Fruit fly (Drosophila melanogaster) S2 (cell line): ENCODE results near the gene CG12590.

Experiments used
- CG8478 ChIP-seq: fragments of >200 bp; optimal IDR thresholded peaks from 2 replicates; lab custom pipeline; 2018
- CTCF ChIP-seq, 2 experiments: fragments of >200 bp; optimal IDR thresholded peaks; 2 replicates each; lab custom pipeline; 2018

DNA sequence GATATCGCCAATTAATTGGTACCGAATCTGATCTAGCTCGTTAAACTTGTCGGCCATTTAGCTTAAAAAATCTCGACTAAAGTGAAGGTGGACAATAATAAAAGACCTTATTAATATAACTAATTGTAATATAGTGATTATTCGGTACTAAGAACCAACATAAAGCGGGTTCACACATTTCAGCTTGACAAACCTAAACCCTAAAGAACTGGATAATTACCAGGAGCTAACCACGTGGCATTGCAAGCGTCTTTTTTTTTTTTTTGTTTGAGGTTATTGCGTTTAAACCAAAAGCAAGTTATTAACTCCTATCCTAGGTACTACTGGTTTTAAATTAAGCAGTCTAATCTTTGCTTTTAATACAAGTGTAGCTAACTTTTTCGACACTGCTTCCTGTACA is at the start of gene CG12590:
- TF ChIP-seq CTCF (optimal IDR thresholded peaks at IDR 0.05; lab: Kevin White, UChicago) (no peak), CG8478 (lab: Kevin White, UChicago) (no peak)
